Worm (Caenorhabditis elegans): ENCODE results near the gene ugt-52.

ugt-52 gene

DNA sequence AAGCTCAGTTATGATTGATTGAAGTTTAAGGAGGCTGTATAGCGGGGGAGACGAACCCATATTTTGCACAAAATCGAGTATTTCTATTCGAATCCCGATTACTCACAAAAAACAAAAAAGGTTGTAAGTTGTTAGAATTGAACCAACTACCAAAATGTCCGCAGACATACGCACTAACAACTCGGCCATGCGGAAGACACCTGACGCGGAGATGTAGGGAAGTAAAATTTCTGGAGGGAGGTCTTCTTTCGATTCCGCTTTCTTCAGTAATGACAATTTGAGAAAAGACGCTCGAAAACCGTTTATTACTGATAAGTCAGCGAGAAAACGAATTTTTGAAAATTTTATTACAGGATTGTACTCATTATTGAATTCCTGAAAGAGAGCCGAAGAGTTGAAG, 39.3 kb downstream of the ugt-52 start:
- TF ChIP-seq tab-1 (GFP tag; IDR thresholded peaks at IDR 0.05) (no peak), flt-1 (GFP tag; IDR thresholded peaks at IDR 0.05) (no peak), ztf-23 (GFP tag; IDR thresholded peaks at IDR 0.05) (no peak), T22C8.4 (GFP tag; IDR thresholded peaks at IDR 0.05) (no peak), ref-1 (GFP tag; conservative IDR thresholded peaks at IDR 0.05) (no peak), cog-1 (tag; optimal IDR thresholded peaks at IDR 0.05) (no peak), ztf-29 (GFP tag; IDR thresholded peaks at IDR 0.05) (no peak), klf-2 (GFP tag; conservative IDR thresholded peaks at IDR 0.05) (no peak), med-1 (GFP tag; optimal IDR thresholded peaks at IDR 0.05; ENCODE audit: insufficient read depth) (no peak)

ce11 chrIV:824854-825253, 46.3 kb downstream of the ugt-52 start, which contains the start of gene zipt-15:
Gene zipt-15 (minus strand): TSS chrIV:824954.
- no peak for TF ChIP-seq med-1 (GFP tag; optimal IDR thresholded peaks at IDR 0.05; ENCODE audit: insufficient read depth)
- TF ChIP-seq cog-1 (tag; optimal IDR thresholded peaks at IDR 0.05): no peak
- no peak for TF ChIP-seq T22C8.4 (GFP tag; IDR thresholded peaks at IDR 0.05)
- no peak for TF ChIP-seq flt-1 (GFP tag; IDR thresholded peaks at IDR 0.05)
- TF ChIP-seq ref-1 (GFP tag; conservative IDR thresholded peaks at IDR 0.05): no peak
- TF ChIP-seq tab-1 (GFP tag; IDR thresholded peaks at IDR 0.05): no peak

- no peak for TF ChIP-seq med-1 (GFP tag; optimal IDR thresholded peaks at IDR 0.05; ENCODE audit: insufficient read depth)
- TF ChIP-seq flt-1 (GFP tag; IDR thresholded peaks at IDR 0.05): no peak
- no peak for TF ChIP-seq tab-1 (GFP tag; IDR thresholded peaks at IDR 0.05)
- no peak for TF ChIP-seq ref-1 (GFP tag; conservative IDR thresholded peaks at IDR 0.05)
- TF ChIP-seq klf-2 (GFP tag; conservative IDR thresholded peaks at IDR 0.05): no peak
These were observed 47.6 kb downstream of the ugt-52 start for ce11 chrIV:826145-826544.

- TF ChIP-seq cog-1 (tag; optimal IDR thresholded peaks at IDR 0.05): peak; percentile 67
- TF ChIP-seq ztf-29 (GFP tag; IDR thresholded peaks at IDR 0.05): peak; percentile 54; the same call in 1 of the 2 replicates
- TF ChIP-seq med-1 (GFP tag; optimal IDR thresholded peaks at IDR 0.05; ENCODE audit: insufficient read depth): no peak
These were observed 49.8 kb downstream of the ugt-52 start for ce11 chrIV:828427-828826.

DNA sequence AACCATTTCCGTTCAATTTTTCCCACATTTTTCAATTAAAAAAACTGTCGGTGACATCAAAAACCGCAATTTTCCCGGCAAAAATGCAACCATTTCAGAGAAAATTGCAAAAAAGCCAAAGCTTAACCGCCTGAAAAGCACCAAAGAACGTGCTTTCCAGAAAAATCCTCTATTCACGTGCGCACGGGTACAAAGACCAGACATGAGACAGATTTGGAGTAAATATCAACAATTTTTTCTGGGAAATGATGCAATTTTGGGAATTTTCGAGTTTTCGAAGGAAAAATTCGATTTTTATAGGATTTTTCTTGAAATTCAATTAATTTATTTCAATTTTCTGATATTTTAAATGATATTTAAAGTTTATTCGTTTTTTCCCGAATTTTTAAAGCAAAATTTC, 50.5 kb downstream of the ugt-52 start:
- no peak for TF ChIP-seq ztf-23 (GFP tag; IDR thresholded peaks at IDR 0.05)
- no peak for TF ChIP-seq flt-1 (GFP tag; IDR thresholded peaks at IDR 0.05)
- TF ChIP-seq med-1 (GFP tag; optimal IDR thresholded peaks at IDR 0.05; ENCODE audit: insufficient read depth): no peak
- no peak for TF ChIP-seq T22C8.4 (GFP tag; IDR thresholded peaks at IDR 0.05)
- TF ChIP-seq ztf-29 (GFP tag; IDR thresholded peaks at IDR 0.05): no peak
- no peak for TF ChIP-seq cog-1 (tag; optimal IDR thresholded peaks at IDR 0.05)
- no peak for TF ChIP-seq tab-1 (GFP tag; IDR thresholded peaks at IDR 0.05)
- TF ChIP-seq klf-2 (GFP tag; conservative IDR thresholded peaks at IDR 0.05): no peak
- TF ChIP-seq ref-1 (GFP tag; conservative IDR thresholded peaks at IDR 0.05): no peak

DNA sequence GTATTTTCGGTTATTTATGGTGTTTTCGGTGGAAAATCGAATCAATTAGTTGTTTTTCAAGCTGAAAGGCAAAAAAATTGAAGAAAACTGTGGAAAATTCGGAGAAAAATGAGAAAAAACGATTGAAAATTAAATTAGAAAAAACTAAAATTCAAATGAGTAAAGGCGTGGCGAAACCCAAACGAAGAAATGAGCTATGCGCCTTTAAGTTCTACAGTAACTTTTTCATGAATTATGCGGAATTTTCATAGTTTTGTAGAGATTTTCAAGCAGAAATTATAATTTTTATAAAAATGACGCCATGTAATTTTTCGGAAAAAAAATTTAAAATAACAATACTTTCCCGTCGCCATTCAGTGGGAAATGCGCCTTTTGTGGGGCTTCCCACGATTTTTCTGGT, 51.1 kb downstream of the ugt-52 start:
- no peak for TF ChIP-seq cog-1 (tag; optimal IDR thresholded peaks at IDR 0.05)

- no peak for TF ChIP-seq ref-1 (GFP tag; conservative IDR thresholded peaks at IDR 0.05)
- no peak for TF ChIP-seq ztf-29 (GFP tag; IDR thresholded peaks at IDR 0.05)
These were observed 51.8 kb downstream of the ugt-52 start for ce11 chrIV:830262-830960.

- TF ChIP-seq T22C8.4 (GFP tag; IDR thresholded peaks at IDR 0.05): no peak
- no peak for TF ChIP-seq ztf-29 (GFP tag; IDR thresholded peaks at IDR 0.05)
- no peak for TF ChIP-seq flt-1 (GFP tag; IDR thresholded peaks at IDR 0.05)
- TF ChIP-seq tab-1 (GFP tag; IDR thresholded peaks at IDR 0.05): no peak
These were observed 53.4 kb downstream of the ugt-52 start, which contains the start of the genes madf-1 and Y55F3BR.10 for ce11 chrIV:831796-832486. Gene madf-1 (minus strand): TSS chrIV:831896. Gene Y55F3BR.10 (plus strand): TSS chrIV:832436.

- TF ChIP-seq ref-1 (GFP tag; conservative IDR thresholded peaks at IDR 0.05) (no peak), flt-1 (GFP tag; IDR thresholded peaks at IDR 0.05) (no peak), T22C8.4 (GFP tag; IDR thresholded peaks at IDR 0.05) (no peak), ztf-23 (GFP tag; IDR thresholded peaks at IDR 0.05) (no peak), cog-1 (tag; optimal IDR thresholded peaks at IDR 0.05) (no peak), ztf-29 (GFP tag; IDR thresholded peaks at IDR 0.05) (no peak), tab-1 (GFP tag; IDR thresholded peaks at IDR 0.05) (no peak), klf-2 (GFP tag; conservative IDR thresholded peaks at IDR 0.05) (no peak), med-1 (GFP tag; optimal IDR thresholded peaks at IDR 0.05; ENCODE audit: insufficient read depth) (no peak)
These were observed 54.9 kb downstream of the ugt-52 start for ce11 chrIV:833517-833916.

Data from whole organism, midembryonic.